Fruit fly (Drosophila melanogaster): ENCODE data around the gene CG7707.

- TF ChIP-seq foxo (GFP tag; optimal IDR thresholded peaks at IDR 0.05), result no peak
- TF ChIP-seq dmrt93B (GFP tag; optimal IDR thresholded peaks at IDR 0.05), result no peak
- TF ChIP-seq usp (GFP tag; optimal IDR thresholded peaks at IDR 0.05), result no peak
- TF ChIP-seq fru (GFP tag; optimal IDR thresholded peaks at IDR 0.05), result no peak
- no peak for TF ChIP-seq h (GFP tag; optimal IDR thresholded peaks at IDR 0.05)
- TF ChIP-seq br (GFP tag; optimal IDR thresholded peaks at IDR 0.05), result no peak
- TF ChIP-seq Myc (optimal IDR thresholded peaks at IDR 0.05), result no peak
- no peak for TF ChIP-seq OdsH (GFP tag; optimal IDR thresholded peaks at IDR 0.05)
- no peak for TF ChIP-seq Hr78 (GFP tag; optimal IDR thresholded peaks at IDR 0.05)
- TF ChIP-seq CrebA (GFP tag; optimal IDR thresholded peaks at IDR 0.05; ENCODE audit: borderline replicate concordance), result no peak
- no peak for TF ChIP-seq psq (GFP tag; optimal IDR thresholded peaks at IDR 0.05)
- TF ChIP-seq jim (GFP tag; optimal IDR thresholded peaks at IDR 0.05), result no peak
- TF ChIP-seq Sp1 (GFP tag; optimal IDR thresholded peaks at IDR 0.05), result no peak
- TF ChIP-seq Dfd (GFP tag; optimal IDR thresholded peaks at IDR 0.05), result no peak
Measured at dm6 chr3L:17292205-17292604, 49.0 kb downstream of the CG7707 start.
